Fruit fly (Drosophila melanogaster): Measurements from ENCODE around the gene lectin-21Ca.

DNA sequence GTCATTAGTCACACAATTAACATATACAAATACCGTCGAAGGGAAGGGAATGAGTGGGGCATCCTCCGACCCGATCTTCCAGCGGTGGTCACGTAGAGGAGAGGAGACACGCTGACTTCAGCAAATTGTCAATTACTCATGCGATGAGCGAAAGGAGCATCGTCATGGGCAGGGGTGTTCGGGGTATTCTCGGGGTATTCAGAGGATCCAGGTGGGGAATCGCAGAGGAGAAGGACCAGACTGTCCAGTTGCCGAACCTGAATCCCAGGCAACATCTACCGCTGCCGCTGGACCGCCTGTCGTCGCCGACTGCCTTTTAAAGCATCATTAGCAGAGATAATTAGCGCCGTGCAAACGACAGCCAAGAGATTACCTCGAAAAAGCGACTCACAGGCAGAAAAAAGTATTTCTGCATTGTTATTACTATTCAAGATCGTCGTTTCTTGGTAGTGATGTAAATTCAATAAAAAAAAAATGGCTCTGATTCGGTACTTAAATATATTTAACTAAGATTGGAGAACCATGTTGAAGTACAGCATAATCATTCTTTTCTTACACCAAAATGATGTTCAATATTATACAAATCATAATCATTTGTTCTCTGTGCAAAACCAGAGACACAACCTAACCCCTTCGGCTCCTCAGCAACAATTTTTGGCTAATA is 1.1 kb upstream of the lectin-21Ca start:
- no peak for TF ChIP-seq CG8478 (optimal IDR thresholded peaks at IDR 0.05)
- no peak for TF ChIP-seq CTCF (optimal IDR thresholded peaks at IDR 0.05)

All from S2 (cell line).